Fruit fly (Drosophila melanogaster): ENCODE measurements around the gene p38c.
A peak's percentile ranks its signal among the peaks of the same experiment; 100 is the strongest.

Gene p38c

dm6 chr3R:24112320-24113069, 37.5 kb downstream of the p38c start, which contains the start of gene CG13605 (continued):
- TF ChIP-seq CG6765 (GFP tag; optimal IDR thresholded peaks at IDR 0.05) (peak; percentile 85), CkIIα-i1 (GFP tag; IDR thresholded peaks at IDR 0.05) (no peak), CG15514 (GFP tag; optimal IDR thresholded peaks at IDR 0.05) (peak; percentile 80), CG17568 (GFP tag; optimal IDR thresholded peaks at IDR 0.05) (peak; percentile 79), D (optimal IDR thresholded peaks at IDR 0.05) (no peak), D (GFP tag; optimal IDR thresholded peaks at IDR 0.05) (peak; percentile 46), shn (GFP tag; optimal IDR thresholded peaks at IDR 0.05) (peak; percentile 41), Spps (tag; optimal IDR thresholded peaks at IDR 0.05) (peak; percentile 19), stc (GFP tag; IDR thresholded peaks at IDR 0.05) (peak; percentile 65; the same call in 1 of the 2 replicates), E2f2 (GFP tag; IDR thresholded peaks at IDR 0.05) (peak; percentile 83), CG34224 (GFP tag; IDR thresholded peaks at IDR 0.05; ENCODE audit: partially characterized antibody) (0 out of 3 replicates have a peak, but pooled peaks have one; percentile 44), mam (GFP tag; optimal IDR thresholded peaks at IDR 0.05) (peak; percentile 81), vnd (GFP tag; IDR thresholded peaks at IDR 0.05; ENCODE audit: partially characterized antibody) (no peak), CG17612 (GFP tag; IDR thresholded peaks at IDR 0.05) (peak; percentile 14; the same call in 1 of the 2 replicates), CG11723 (GFP tag; optimal IDR thresholded peaks at IDR 0.05) (peak; percentile 52), psq (GFP tag; optimal IDR thresholded peaks at IDR 0.05) (peak; percentile 23), insv (GFP tag; optimal IDR thresholded peaks at IDR 0.05) (peak in 1 of 2 experiments; percentile 4), CG4328 (GFP tag; optimal IDR thresholded peaks at IDR 0.05) (peak; percentile 58), ssp (GFP tag; IDR thresholded peaks at IDR 0.05) (no peak), hb (GFP tag; IDR thresholded peaks at IDR 0.05; ENCODE audit: partially characterized antibody) (no peak), zen (tag; optimal IDR thresholded peaks at IDR 0.05) (peak; percentile 48), Adf1 (GFP tag; IDR thresholded peaks at IDR 0.05) (0 out of 2 replicates have a peak, but pooled peaks have one; percentile 34), CG12071 (GFP tag; optimal IDR thresholded peaks at IDR 0.05) (peak; percentile 70), CG10321 (GFP tag; IDR thresholded peaks at IDR 0.05) (0 out of 2 replicates have a peak, but pooled peaks have one; percentile 20), CG1603 (tag; optimal IDR thresholded peaks at IDR 0.05) (peak; percentile 36), H2.0 (GFP tag; IDR thresholded peaks at IDR 0.05) (peak; percentile 63), CG7839 (tag; optimal IDR thresholded peaks at IDR 0.05) (peak; percentile 82), hth (optimal IDR thresholded peaks at IDR 0.05) (no peak), gsb-n (tag; optimal IDR thresholded peaks at IDR 0.05) (peak; percentile 29), peb (GFP tag; IDR thresholded peaks at IDR 0.05) (no peak), Dp (GFP tag; optimal IDR thresholded peaks at IDR 0.05) (peak; percentile 80), fd96Cb (tag; optimal IDR thresholded peaks at IDR 0.05) (peak; percentile 70), CG7786 (GFP tag; optimal IDR thresholded peaks at IDR 0.05) (peak; percentile 54), CG12391 (tag; optimal IDR thresholded peaks at IDR 0.05) (peak; percentile 82), sens-2 (GFP tag; IDR thresholded peaks at IDR 0.05) (no peak; the same call in 1 of the 2 replicates), CG7987 (GFP tag; optimal IDR thresholded peaks at IDR 0.05) (peak; percentile 55), CG31441 (GFP tag; IDR thresholded peaks at IDR 0.05) (peak; percentile 85), run (tag; optimal IDR thresholded peaks at IDR 0.05) (peak; percentile 66), ems (GFP tag; optimal IDR thresholded peaks at IDR 0.05) (peak; percentile 32), luna (GFP tag; optimal IDR thresholded peaks at IDR 0.05) (no peak), CG17385 (GFP tag; optimal IDR thresholded peaks at IDR 0.05) (peak; percentile 70), Ravus (GFP tag; IDR thresholded peaks at IDR 0.05) (no peak; the same call in 1 of the 2 replicates), sd (tag; optimal IDR thresholded peaks at IDR 0.05) (peak; percentile 56), CG18619 (GFP tag; optimal IDR thresholded peaks at IDR 0.05) (peak; percentile 63), CG4617 (GFP tag; optimal IDR thresholded peaks at IDR 0.05; ENCODE audit: borderline replicate concordance) (peak; percentile 80), emc (GFP tag; optimal IDR thresholded peaks at IDR 0.05) (no peak), sc (optimal IDR thresholded peaks at IDR 0.05) (no peak), sc (GFP tag; optimal IDR thresholded peaks at IDR 0.05) (peak; percentile 58), kah (GFP tag; optimal IDR thresholded peaks at IDR 0.05) (peak; percentile 38)

Data from whole organism, embryonic.